Worm (Caenorhabditis elegans): ENCODE data around the gene haf-3.

Gene haf-3

DNA sequence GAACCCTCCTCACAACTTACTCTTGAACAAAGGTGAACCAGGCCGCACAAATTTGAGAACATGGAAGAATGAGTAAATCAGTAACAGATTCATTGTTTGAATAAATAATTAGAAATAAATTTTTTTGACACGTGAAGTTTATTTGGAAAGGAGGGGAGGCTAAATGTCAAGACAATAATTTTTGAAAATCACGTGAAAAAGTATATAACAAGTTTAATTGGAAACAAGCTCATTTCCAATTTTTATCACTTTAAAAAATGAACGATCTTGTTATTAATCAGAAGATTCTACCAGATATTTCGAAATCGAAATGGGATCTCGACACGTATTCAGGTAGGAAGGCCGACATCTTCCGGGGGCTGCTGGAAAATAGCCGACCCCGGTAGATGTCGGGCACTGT is 39.4 kb downstream of the haf-3 start, which contains the start of the genes irld-57 and sfxn-1.3:
Gene irld-57, minus strand, starts transcription at position 101 of the 400 bp plus-strand sequence.
Gene sfxn-1.3, plus strand, starts transcription at position 232 of the 400 bp plus-strand sequence.
- TF ChIP-seq unc-62 (GFP tag; optimal IDR thresholded peaks at IDR 0.05) = no peak

DNA sequence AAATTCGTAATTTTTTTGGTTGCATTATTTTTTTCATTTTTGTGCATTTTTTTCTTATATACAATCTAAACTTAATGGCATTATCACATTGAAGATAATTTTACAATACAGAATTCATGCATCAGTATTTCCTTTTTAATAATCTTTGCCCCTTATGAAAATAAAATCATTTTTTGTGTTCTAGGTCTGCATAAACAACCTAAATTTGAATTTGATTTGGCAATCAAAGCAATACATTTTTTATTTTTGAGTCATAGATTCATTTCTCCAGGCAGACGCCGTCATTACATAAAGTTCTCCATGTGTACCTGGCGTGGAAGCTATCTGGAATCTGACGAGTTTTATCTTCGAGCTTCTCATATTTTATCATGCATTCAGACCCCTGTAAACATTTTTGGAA is 44.1 kb downstream of the haf-3 start, which contains the start of gene srh-140:
Gene srh-140, plus strand, starts transcription at position 301 of the 400 bp plus-strand sequence.
- TF ChIP-seq unc-62 (GFP tag; optimal IDR thresholded peaks at IDR 0.05) = no peak

DNA sequence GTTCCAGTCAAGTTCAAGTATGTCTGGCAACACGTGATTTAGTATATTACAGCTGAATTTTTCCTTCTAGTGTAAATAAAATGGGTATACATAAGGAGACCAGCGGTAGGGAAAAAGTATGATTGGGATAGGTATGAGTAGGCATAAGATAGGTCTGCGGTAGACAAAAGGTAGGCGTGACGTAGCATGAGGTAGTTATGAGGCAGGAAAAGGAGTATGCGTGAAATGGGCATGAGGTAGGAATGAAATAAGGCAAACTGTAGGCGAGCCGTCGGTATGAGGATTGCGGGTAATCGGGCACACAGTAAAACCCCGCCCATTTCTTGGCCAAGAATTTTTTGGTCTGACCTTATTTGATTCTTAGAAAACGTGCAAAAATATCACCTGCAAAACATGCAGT is 44.5 kb downstream of the haf-3 start:
- TF ChIP-seq unc-62 (GFP tag; optimal IDR thresholded peaks at IDR 0.05) = no peak

DNA sequence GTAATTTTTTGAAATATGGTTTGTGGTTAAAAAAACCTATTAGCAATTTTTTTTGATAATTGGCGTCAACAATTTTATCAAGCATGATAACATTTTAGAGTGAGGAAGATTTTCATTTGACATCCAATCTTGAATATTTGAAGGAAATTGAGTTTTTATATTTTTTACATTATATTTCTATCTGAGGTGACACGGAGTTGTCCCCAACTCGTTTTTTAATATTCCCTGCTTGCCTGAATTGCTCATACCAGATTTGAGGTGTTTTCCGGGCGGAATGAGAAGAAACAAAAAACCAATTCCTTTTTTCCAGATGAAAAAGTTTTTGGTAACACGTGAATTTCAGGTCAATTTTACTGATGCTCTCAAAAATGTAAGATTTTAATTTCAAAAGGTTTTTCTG is 46.4 kb downstream of the haf-3 start, which contains the start of gene Y6E2A.7:
Gene Y6E2A.7, plus strand, starts transcription at position 301 of the 400 bp plus-strand sequence.
- TF ChIP-seq unc-62 (GFP tag; optimal IDR thresholded peaks at IDR 0.05) = no peak

DNA sequence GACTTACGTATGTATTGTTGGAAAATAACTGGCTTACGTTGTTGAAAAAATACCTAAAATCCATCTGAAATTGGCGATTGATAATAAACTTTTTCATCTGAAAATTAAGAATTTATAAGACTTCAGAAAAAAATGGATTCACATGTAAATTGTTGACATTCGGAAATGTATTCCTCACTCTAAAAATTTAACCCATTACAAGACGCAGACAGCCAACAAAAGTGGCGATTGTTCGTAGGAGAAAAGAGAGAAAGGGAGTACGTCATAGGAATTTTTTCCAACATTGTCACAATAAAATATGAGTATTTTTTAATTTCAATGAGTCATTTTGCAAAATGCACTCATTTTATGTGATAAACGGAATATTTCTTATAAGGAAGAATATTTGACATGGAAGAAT is 47.4 kb downstream of the haf-3 start, which contains the start of gene Y6E2A.5:
Gene Y6E2A.5, minus strand, starts transcription at position 101 of the 400 bp plus-strand sequence.
- no peak for TF ChIP-seq unc-62 (GFP tag; optimal IDR thresholded peaks at IDR 0.05)

DNA sequence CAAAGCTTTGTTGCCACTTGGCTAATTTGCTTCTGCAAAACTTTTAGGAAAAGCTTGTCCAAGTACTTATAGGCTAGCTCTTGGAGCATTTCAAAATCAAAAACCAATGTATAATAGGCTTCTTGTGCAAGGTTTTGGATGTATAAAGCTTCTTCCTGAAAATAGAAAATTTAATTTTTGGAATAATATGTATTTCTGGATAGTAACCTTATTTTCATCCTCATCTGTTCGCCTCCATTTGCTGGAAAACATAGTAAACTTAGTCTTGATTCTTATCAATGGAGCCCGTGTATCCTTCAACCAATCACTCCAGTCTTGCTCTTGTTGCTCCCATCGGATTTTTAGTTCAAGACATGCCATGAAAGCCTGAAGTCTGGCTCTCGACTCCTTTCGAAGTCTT is 49.3 kb downstream of the haf-3 start, which contains the start of gene Y6E2A.4:
Gene Y6E2A.4, minus strand, starts transcription at position 101 of the 400 bp plus-strand sequence.
- TF ChIP-seq unc-62 (GFP tag; optimal IDR thresholded peaks at IDR 0.05) = no peak

DNA sequence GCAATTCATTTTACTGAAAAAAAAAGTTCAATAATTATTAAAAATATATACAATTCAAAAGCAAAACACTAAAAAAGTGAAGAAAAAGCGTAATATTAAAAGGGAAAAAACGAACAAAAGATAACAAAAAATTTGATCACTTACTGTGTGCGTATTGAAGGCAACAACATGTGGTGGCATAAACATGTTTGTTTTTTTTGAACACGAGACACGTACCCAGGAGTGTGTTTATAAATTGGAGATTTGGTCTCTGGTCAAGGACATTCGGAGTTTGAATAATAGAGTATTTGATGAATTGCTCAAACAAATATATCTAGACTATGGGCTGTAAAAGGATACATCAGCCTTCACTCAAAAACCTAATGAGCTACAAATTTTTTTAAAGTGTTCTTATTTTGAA is 50.3 kb downstream of the haf-3 start:
- no peak for TF ChIP-seq unc-62 (GFP tag; optimal IDR thresholded peaks at IDR 0.05)

DNA sequence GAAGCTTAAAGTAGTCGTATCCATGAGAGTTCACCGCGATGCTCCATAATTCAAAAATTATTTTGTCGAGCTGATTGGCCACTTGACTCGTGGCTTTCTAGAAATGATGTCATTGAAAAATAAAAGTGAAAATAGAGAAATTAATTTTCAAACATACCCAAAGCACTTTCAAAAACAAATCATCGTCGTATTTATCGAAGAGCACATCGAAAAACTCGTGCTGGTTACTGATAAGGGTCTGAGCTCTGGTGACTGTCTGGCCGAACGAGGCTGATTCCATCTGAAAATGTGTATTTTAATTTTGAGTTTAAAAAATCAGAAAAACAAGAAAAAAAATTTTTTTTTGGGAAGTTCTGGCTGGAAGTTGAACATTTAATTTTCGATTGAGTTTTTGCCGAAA is 53.6 kb downstream of the haf-3 start:
- TF ChIP-seq unc-62 (GFP tag; optimal IDR thresholded peaks at IDR 0.05) = no peak

DNA sequence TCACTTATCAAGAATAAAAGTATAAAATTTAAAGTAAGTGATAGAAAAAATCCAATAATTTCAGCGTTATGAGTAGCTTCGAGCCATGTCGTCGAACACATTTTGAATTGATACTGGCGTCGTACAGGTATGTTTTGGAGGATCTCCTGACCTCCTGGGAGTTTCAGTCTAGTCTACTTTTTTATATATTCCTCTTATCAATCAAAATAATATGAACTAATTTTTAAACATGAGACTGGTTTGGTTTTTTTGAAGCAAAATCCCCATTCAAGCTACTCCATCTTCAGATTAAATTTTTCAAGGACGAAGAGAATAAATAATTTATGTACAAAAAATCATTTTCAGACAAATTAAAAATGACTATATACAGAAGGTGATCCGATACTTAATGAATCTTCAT is 54.1 kb downstream of the haf-3 start, which contains the start of gene str-101:
Gene str-101, minus strand, starts transcription at position 101 of the 400 bp plus-strand sequence.
- no peak for TF ChIP-seq unc-62 (GFP tag; optimal IDR thresholded peaks at IDR 0.05)

Measured in whole organism, dauer.